Worm (Caenorhabditis elegans): ENCODE measurements around the gene C50B8.6.

C50B8.6 gene

ce11 chrV:13575866-13576265 lies 2.9 kb upstream of the C50B8.6 start:
- no peak for TF ChIP-seq eor-1 (tag; optimal IDR thresholded peaks at IDR 0.05)
- peak; percentile 75 for TF ChIP-seq pha-4 (tag; optimal IDR thresholded peaks at IDR 0.05)

- TF ChIP-seq elt-2 (tag; optimal IDR thresholded peaks at IDR 0.05) (peak; percentile 71), nhr-43 (tag; optimal IDR thresholded peaks at IDR 0.05; ENCODE audit: poor library complexity, severe bottlenecking) (no peak), pqm-1 (tag; optimal IDR thresholded peaks at IDR 0.05) (peak; percentile 80), pha-4 (tag; optimal IDR thresholded peaks at IDR 0.05) (peak; percentile 86)
Measured at ce11 chrV:13576828-13577227, 1.9 kb upstream of the C50B8.6 start.

ce11 chrV:13577463-13577862 lies 1.3 kb upstream of the C50B8.6 start:
- TF ChIP-seq nhr-23 (tag; optimal IDR thresholded peaks at IDR 0.05) (no peak), skn-1 (tag; optimal IDR thresholded peaks at IDR 0.05) (no peak), ceh-82 (tag; optimal IDR thresholded peaks at IDR 0.05) (no peak), ceh-28 (tag; optimal IDR thresholded peaks at IDR 0.05) (no peak), pha-4 (tag; optimal IDR thresholded peaks at IDR 0.05) (no peak), nhr-12 (tag; optimal IDR thresholded peaks at IDR 0.05) (no peak), mdl-1 (tag; optimal IDR thresholded peaks at IDR 0.05) (no peak), lsy-12 (tag; optimal IDR thresholded peaks at IDR 0.05) (no peak), unc-39 (tag; optimal IDR thresholded peaks at IDR 0.05) (no peak), aly-2 (tag; optimal IDR thresholded peaks at IDR 0.05) (no peak), lin-39 (tag; optimal IDR thresholded peaks at IDR 0.05) (no peak), hmg-11 (tag; optimal IDR thresholded peaks at IDR 0.05) (no peak), pqm-1 (tag; optimal IDR thresholded peaks at IDR 0.05) (no peak), nhr-237 (tag; optimal IDR thresholded peaks at IDR 0.05) (no peak), R02D3.7 (tag; optimal IDR thresholded peaks at IDR 0.05) (no peak)

ce11 chrV:13580696-13581095 lies 1.9 kb downstream of the C50B8.6 start, which contains the start of gene C50B8.5:
TSS of gene C50B8.5 (plus strand) at chrV:13580968.
- TF ChIP-seq unc-62 (GFP tag; optimal IDR thresholded peaks at IDR 0.05), result no peak
- no peak for TF ChIP-seq nhr-76 (tag; optimal IDR thresholded peaks at IDR 0.05)
- TF ChIP-seq ztf-4 (tag; optimal IDR thresholded peaks at IDR 0.05), result no peak
- TF ChIP-seq zag-1 (tag; optimal IDR thresholded peaks at IDR 0.05), result no peak
- TF ChIP-seq aly-2 (tag; optimal IDR thresholded peaks at IDR 0.05), result no peak
- peak; percentile 67 for TF ChIP-seq pha-4 (tag; optimal IDR thresholded peaks at IDR 0.05)
- TF ChIP-seq lin-39 (tag; optimal IDR thresholded peaks at IDR 0.05), result no peak
- peak; percentile 56 for TF ChIP-seq elt-2 (tag; optimal IDR thresholded peaks at IDR 0.05)
- no peak for TF ChIP-seq lsy-12 (tag; optimal IDR thresholded peaks at IDR 0.05)
- no peak for TF ChIP-seq nhr-43 (tag; optimal IDR thresholded peaks at IDR 0.05; ENCODE audit: poor library complexity, severe bottlenecking)
- TF ChIP-seq ceh-28 (tag; optimal IDR thresholded peaks at IDR 0.05), result no peak
- TF ChIP-seq pqm-1 (tag; optimal IDR thresholded peaks at IDR 0.05), result peak; percentile 72

- TF ChIP-seq eor-1 (tag; optimal IDR thresholded peaks at IDR 0.05), result no peak
- no peak for TF ChIP-seq ZK546.5 (tag; optimal IDR thresholded peaks at IDR 0.05)
- no peak for TF ChIP-seq pha-4 (tag; optimal IDR thresholded peaks at IDR 0.05)
- no peak for TF ChIP-seq unc-39 (tag; optimal IDR thresholded peaks at IDR 0.05)
- TF ChIP-seq lin-15B (tag; optimal IDR thresholded peaks at IDR 0.05), result no peak
- TF ChIP-seq skn-1 (tag; optimal IDR thresholded peaks at IDR 0.05), result no peak
- TF ChIP-seq elt-2 (tag; optimal IDR thresholded peaks at IDR 0.05), result no peak
- TF ChIP-seq elt-1 (tag; optimal IDR thresholded peaks at IDR 0.05), result no peak
- no peak for TF ChIP-seq nhr-237 (tag; optimal IDR thresholded peaks at IDR 0.05)
- TF ChIP-seq fkh-10 (GFP tag; optimal IDR thresholded peaks at IDR 0.05), result no peak
Measured at ce11 chrV:13584484-13584883, 5.7 kb downstream of the C50B8.6 start, which contains the start of gene F53F4.1. TSS of gene F53F4.1 (plus strand) at chrV:13584784.

ce11 chrV:13587902-13588301 lies 9.1 kb downstream of the C50B8.6 start, which contains the start of gene F53F4.17:
TSS of gene F53F4.17 (plus strand) at chrV:13588202.
- TF ChIP-seq daf-12 (tag; optimal IDR thresholded peaks at IDR 0.05) (no peak), nhr-77 (tag; optimal IDR thresholded peaks at IDR 0.05) (no peak), ceh-16 (tag; optimal IDR thresholded peaks at IDR 0.05) (no peak), pha-4 (tag; optimal IDR thresholded peaks at IDR 0.05) (no peak), ceh-9 (tag; optimal IDR thresholded peaks at IDR 0.05) (no peak), nhr-237 (tag; optimal IDR thresholded peaks at IDR 0.05) (no peak), nhr-43 (tag; optimal IDR thresholded peaks at IDR 0.05; ENCODE audit: poor library complexity, severe bottlenecking) (no peak), ZK546.5 (tag; optimal IDR thresholded peaks at IDR 0.05) (no peak), nhr-28 (tag; optimal IDR thresholded peaks at IDR 0.05) (no peak), elt-3 (tag; optimal IDR thresholded peaks at IDR 0.05) (no peak), fos-1 (tag; optimal IDR thresholded peaks at IDR 0.05) (no peak), ztf-11 (tag; optimal IDR thresholded peaks at IDR 0.05) (no peak), ceh-82 (tag; optimal IDR thresholded peaks at IDR 0.05) (no peak), hmg-11 (tag; optimal IDR thresholded peaks at IDR 0.05) (no peak), egl-5 (tag; optimal IDR thresholded peaks at IDR 0.05) (no peak), egl-27 (tag; optimal IDR thresholded peaks at IDR 0.05) (no peak), lin-39 (tag; optimal IDR thresholded peaks at IDR 0.05) (no peak), R02D3.7 (tag; optimal IDR thresholded peaks at IDR 0.05) (no peak), mml-1 (tag; optimal IDR thresholded peaks at IDR 0.05) (no peak), jun-1 (tag; optimal IDR thresholded peaks at IDR 0.05) (no peak)
